Fruit fly (Drosophila melanogaster): ENCODE data around the gene Cog8.
A peak's percentile ranks its signal among the peaks of the same experiment; 100 is the strongest.

Cog8 gene

DNA sequence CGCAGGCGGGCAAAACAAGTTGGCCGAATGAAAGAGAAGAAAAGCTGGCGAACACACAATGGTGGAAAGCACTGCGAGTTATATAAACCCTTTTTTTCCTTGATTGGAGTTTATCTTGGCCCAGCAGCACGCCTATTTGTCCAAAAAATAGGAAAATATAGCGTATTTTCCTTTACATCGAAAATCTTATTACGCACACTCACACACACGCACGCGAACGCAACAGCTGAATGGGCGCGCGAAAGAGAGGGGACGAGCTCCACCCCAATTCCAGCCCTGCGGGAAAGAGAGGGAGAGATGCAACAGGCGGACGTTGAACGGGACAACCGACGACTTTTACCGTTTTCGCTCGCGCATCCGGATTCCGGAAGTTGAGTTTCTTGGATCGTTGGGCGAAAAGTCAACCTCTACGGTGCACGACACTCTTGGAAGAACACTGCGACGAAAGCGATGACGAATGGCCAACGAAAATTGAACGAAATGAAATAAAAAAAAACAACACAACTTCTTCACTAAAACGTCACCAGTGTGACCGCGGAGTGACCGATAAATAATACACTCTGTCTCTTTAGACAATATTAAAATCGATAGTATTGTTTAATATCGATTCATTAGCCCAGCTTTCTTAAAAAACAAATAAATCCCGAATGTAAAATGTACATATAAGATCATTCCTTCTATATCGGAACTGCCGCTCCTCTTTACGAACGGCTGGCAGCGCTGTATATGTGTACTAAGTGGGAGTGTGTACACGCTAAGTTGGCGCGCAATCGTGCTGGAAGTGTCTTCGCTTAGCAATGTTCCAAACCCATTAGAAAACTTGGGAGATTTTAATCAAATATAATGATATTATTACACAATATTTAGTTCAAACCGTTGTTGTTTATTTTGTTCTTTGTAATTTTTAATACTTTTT lies 18.0 kb upstream of the Cog8 start, which contains the start of the genes Dlg5 and CG4970 (continued):
- peak; percentile 93 for TF ChIP-seq trem (tag; optimal IDR thresholded peaks at IDR 0.05)
- no peak for TF ChIP-seq Fer3 (tag; optimal IDR thresholded peaks at IDR 0.05)
- peak; percentile 23 for TF ChIP-seq Hsf (GFP tag; optimal IDR thresholded peaks at IDR 0.05)
- TF ChIP-seq sob (GFP tag; IDR thresholded peaks at IDR 0.05), result no peak
- no peak for TF ChIP-seq chif (GFP tag; optimal IDR thresholded peaks at IDR 0.05)
- TF ChIP-seq C15 (GFP tag; IDR thresholded peaks at IDR 0.05), result no peak
- TF ChIP-seq pzg (GFP tag; optimal IDR thresholded peaks at IDR 0.05), result peak; percentile 84
- TF ChIP-seq NFAT (GFP tag; IDR thresholded peaks at IDR 0.05), result peak; percentile 63; the same call in 1 of the 2 replicates
- peak; percentile 69 for TF ChIP-seq tna (GFP tag; IDR thresholded peaks at IDR 0.05; ENCODE audit: partially characterized antibody)
- TF ChIP-seq CG15696 (tag; optimal IDR thresholded peaks at IDR 0.05), result no peak
- peak in 1 of 2 experiments; percentile 97 for TF ChIP-seq Pdp1 (GFP tag; optimal IDR thresholded peaks at IDR 0.05)
- TF ChIP-seq CG18476 (GFP tag; optimal IDR thresholded peaks at IDR 0.05), result no peak
- peak; percentile 20 for TF ChIP-seq dm (GFP tag; optimal IDR thresholded peaks at IDR 0.05)
- peak; percentile 93 for TF ChIP-seq grn (GFP tag; optimal IDR thresholded peaks at IDR 0.05)
- peak; percentile 27; the same call in 1 of the 3 replicates for TF ChIP-seq Dbx (GFP tag; IDR thresholded peaks at IDR 0.05)
- TF ChIP-seq Xrp1 (GFP tag; IDR thresholded peaks at IDR 0.05), result no peak
- no peak for TF ChIP-seq Atf6 (GFP tag; IDR thresholded peaks at IDR 0.05)
- no peak for TF ChIP-seq CG8089 (GFP tag; optimal IDR thresholded peaks at IDR 0.05)
- no peak for TF ChIP-seq Mad (GFP tag; optimal IDR thresholded peaks at IDR 0.05)
- TF ChIP-seq Hr78 (GFP tag; optimal IDR thresholded peaks at IDR 0.05), result no peak
- no peak for TF ChIP-seq CG8359 (GFP tag; optimal IDR thresholded peaks at IDR 0.05; ENCODE audit: borderline replicate concordance)
- peak; percentile 76 for TF ChIP-seq CG17186 (GFP tag; optimal IDR thresholded peaks at IDR 0.05)
- peak; percentile 73 for TF ChIP-seq HLH4C (GFP tag; IDR thresholded peaks at IDR 0.05; ENCODE audit: partially characterized antibody)
- peak; percentile 56 for TF ChIP-seq Hmr (GFP tag; optimal IDR thresholded peaks at IDR 0.05)
- no peak for TF ChIP-seq CG17328 (GFP tag; IDR thresholded peaks at IDR 0.05)
- peak; percentile 60 for TF ChIP-seq HmgD (GFP tag; optimal IDR thresholded peaks at IDR 0.05)
- TF ChIP-seq CG12942 (GFP tag; optimal IDR thresholded peaks at IDR 0.05), result no peak
- no peak for TF ChIP-seq CG31224 (GFP tag; IDR thresholded peaks at IDR 0.05)
- TF ChIP-seq CG15601 (tag; optimal IDR thresholded peaks at IDR 0.05), result no peak
- no peak; the same call in 1 of the 2 replicates for TF ChIP-seq vvl (GFP tag; IDR thresholded peaks at IDR 0.05)
- TF ChIP-seq CG14014 (GFP tag; IDR thresholded peaks at IDR 0.05), result no peak
- TF ChIP-seq org-1 (GFP tag; optimal IDR thresholded peaks at IDR 0.05), result no peak
- no peak for TF ChIP-seq CG8290 (GFP tag; optimal IDR thresholded peaks at IDR 0.05)
- TF ChIP-seq CG8290 (tag; optimal IDR thresholded peaks at IDR 0.05), result no peak
- TF ChIP-seq gro (GFP tag; optimal IDR thresholded peaks at IDR 0.05), result no peak
- no peak for TF ChIP-seq Asciz (GFP tag; optimal IDR thresholded peaks at IDR 0.05)
- no peak for TF ChIP-seq z (GFP tag; IDR thresholded peaks at IDR 0.05)
- TF ChIP-seq CG33213 (GFP tag; optimal IDR thresholded peaks at IDR 0.05), result peak; percentile 82
- TF ChIP-seq ap (GFP tag; IDR thresholded peaks at IDR 0.05), result no peak
- no peak for TF ChIP-seq stc (GFP tag; IDR thresholded peaks at IDR 0.05)
- TF ChIP-seq p53 (GFP tag; optimal IDR thresholded peaks at IDR 0.05), result peak; percentile 17
- no peak for TF ChIP-seq tgo (GFP tag; IDR thresholded peaks at IDR 0.05)
- TF ChIP-seq CG42726 (GFP tag; IDR thresholded peaks at IDR 0.05; ENCODE audit: partially characterized antibody), result 0 out of 2 replicates have a peak, but pooled peaks have one; percentile 13
- no peak for TF ChIP-seq CG32532 (GFP tag; IDR thresholded peaks at IDR 0.05)
- TF ChIP-seq Oaz (GFP tag; IDR thresholded peaks at IDR 0.05), result no peak
- TF ChIP-seq bigmax (GFP tag; optimal IDR thresholded peaks at IDR 0.05), result no peak
- no peak for TF ChIP-seq fu2 (GFP tag; optimal IDR thresholded peaks at IDR 0.05)
- TF ChIP-seq mam (GFP tag; optimal IDR thresholded peaks at IDR 0.05), result no peak
- no peak for TF ChIP-seq pum (GFP tag; optimal IDR thresholded peaks at IDR 0.05)
- no peak for TF ChIP-seq da (GFP tag; optimal IDR thresholded peaks at IDR 0.05)
